Fruit fly (Drosophila melanogaster) whole organism, prepupa: ENCODE results near the gene CG12520.

Experiments
- Blimp-1 ChIP-seq: fragments of 200-800 bp; sonication (Bioruptor generic); optimal IDR thresholded peaks from 3 replicates; lab custom pipeline; 2017; ENCODE audit warnings: missing biosample characterization, missing genetic modification characterization, mild to moderate bottlenecking, moderate library complexity, missing genetic modification reagents
- CG10631 ChIP-seq: fragments of 200-800 bp; sonication (Bioruptor generic); optimal IDR thresholded peaks from 2 replicates; lab custom pipeline; 2016; ENCODE audit warnings: missing biosample characterization, missing genetic modification characterization
- CG10669 ChIP-seq: fragments of 200-800 bp; sonication (Bioruptor generic); optimal IDR thresholded peaks from 3 replicates; lab custom pipeline; 2018; ENCODE audit warnings: missing biosample characterization, mild to moderate bottlenecking, missing genetic modification characterization, moderate library complexity
- CG11294 ChIP-seq: fragments of 200-800 bp; sonication (Bioruptor generic); IDR thresholded peaks from 2 replicates; pipeline ENCODE4 v1.3.6; 2022; ENCODE audit warnings: missing biosample characterization, missing genetic modification characterization
- CG15336 ChIP-seq: fragments of 200-800 bp; sonication (Bioruptor generic); IDR thresholded peaks from 2 replicates; pipeline ENCODE4 v1.3.6; 2022; ENCODE audit warnings: missing biosample characterization, missing genetic modification characterization
- CG1621 ChIP-seq: fragments of 200-800 bp; sonication (Bioruptor generic); optimal IDR thresholded peaks from 3 replicates; lab custom pipeline; 2018; ENCODE audit warnings: missing biosample characterization, mild to moderate bottlenecking, missing genetic modification characterization
- CG16779 ChIP-seq: fragments of 200-800 bp; sonication (Bioruptor generic); optimal IDR thresholded peaks from 3 replicates; lab custom pipeline; 2017; ENCODE audit warnings: missing biosample characterization, mild to moderate bottlenecking, missing genetic modification characterization
- CG3032 ChIP-seq: fragments of 200-800 bp; optimal IDR thresholded peaks from 2 replicates; lab custom pipeline; 2019; ENCODE audit warnings: missing biosample characterization, mild to moderate bottlenecking, missing genetic modification characterization, moderate library complexity
- CG31627 ChIP-seq: fragments of 200-800 bp; sonication (Bioruptor generic); optimal IDR thresholded peaks from 3 replicates; lab custom pipeline; 2016; ENCODE audit warnings: missing biosample characterization, missing genetic modification characterization
- CG32006 ChIP-seq: fragments of 200-800 bp; sonication (Bioruptor generic); optimal IDR thresholded peaks from 3 replicates; lab custom pipeline; 2017; ENCODE audit warnings: missing biosample characterization, mild to moderate bottlenecking, missing genetic modification characterization
- CG4318 ChIP-seq: fragments of 200-800 bp; sonication (Bioruptor generic); optimal IDR thresholded peaks from 3 replicates; lab custom pipeline; 2017; ENCODE audit warnings: missing biosample characterization, mild to moderate bottlenecking, missing genetic modification characterization
- CG6276 ChIP-seq: fragments of 200-800 bp; sonication (Bioruptor generic); optimal IDR thresholded peaks from 2 replicates; lab custom pipeline; 2017; ENCODE audit warnings: missing biosample characterization, mild to moderate bottlenecking, missing genetic modification characterization
- CG6792 ChIP-seq: fragments of 200-800 bp; sonication (Bioruptor generic); optimal IDR thresholded peaks from 3 replicates; lab custom pipeline; 2016; ENCODE audit warnings: missing biosample characterization, missing genetic modification characterization
- CG6808 ChIP-seq: fragments of 200-800 bp; sonication (Bioruptor generic); optimal IDR thresholded peaks from 3 replicates; lab custom pipeline; 2017; ENCODE audit warnings: missing biosample characterization, missing genetic modification characterization, mild to moderate bottlenecking, moderate library complexity, missing genetic modification reagents
- CG6854 ChIP-seq: fragments of 200-800 bp; sonication (Bioruptor generic); optimal IDR thresholded peaks from 2 replicates; lab custom pipeline; 2017; ENCODE audit warnings: missing biosample characterization, mild to moderate bottlenecking, missing genetic modification characterization
- CG7368 ChIP-seq: fragments of 200-800 bp; sonication (Bioruptor generic); optimal IDR thresholded peaks from 3 replicates; lab custom pipeline; 2016; ENCODE audit warnings: missing biosample characterization, missing genetic modification characterization
- CG8119 ChIP-seq: fragments of 200-800 bp; sonication (Bioruptor generic); IDR thresholded peaks from 3 replicates; pipeline ENCODE4 v1.3.6; 2022; ENCODE audit warnings: missing biosample characterization, missing genetic modification characterization
- CG8632 ChIP-seq: fragments of 200-800 bp; sonication (Bioruptor generic); optimal IDR thresholded peaks from 3 replicates; lab custom pipeline; 2016; ENCODE audit warnings: missing biosample characterization, missing genetic modification characterization
- CG9139 ChIP-seq: fragments of 200-800 bp; sonication (Bioruptor generic); optimal IDR thresholded peaks from 3 replicates; lab custom pipeline; 2017; ENCODE audit warnings: missing biosample characterization, mild to moderate bottlenecking, missing genetic modification characterization
- Eip75B ChIP-seq: fragments of 200-800 bp; sonication (Bioruptor generic); optimal IDR thresholded peaks from 3 replicates; lab custom pipeline; 2016; ENCODE audit warnings: missing biosample characterization, missing genetic modification characterization
- Eip78C ChIP-seq: fragments of 200-800 bp; sonication (Bioruptor generic); peaks from one replicate; lab custom pipeline; 2016; ENCODE audit warnings: missing biosample characterization, missing genetic modification characterization
- Eip93F ChIP-seq: fragments of 200-800 bp; sonication (Bioruptor generic); optimal IDR thresholded peaks from 2 replicates; lab custom pipeline; 2016; ENCODE audit warnings: missing biosample characterization, mild to moderate bottlenecking, missing genetic modification characterization
- Ets21C ChIP-seq: fragments of 200-800 bp; sonication (Bioruptor generic); optimal IDR thresholded peaks from 3 replicates; lab custom pipeline; 2016; ENCODE audit warnings: missing biosample characterization, missing genetic modification characterization
- Hr38 ChIP-seq: sonication (Bioruptor generic); optimal IDR thresholded peaks from 2 replicates; lab custom pipeline; 2016; ENCODE audit warnings: missing biosample characterization, missing genetic modification characterization
- Hr4 ChIP-seq: fragments of 200-800 bp; sonication (Bioruptor generic); optimal IDR thresholded peaks from 3 replicates; lab custom pipeline; 2016; ENCODE audit warnings: missing biosample characterization, missing genetic modification characterization
- Lpt ChIP-seq: fragments of 200-800 bp; sonication (Bioruptor generic); optimal IDR thresholded peaks from 3 replicates; lab custom pipeline; 2016; ENCODE audit warnings: missing biosample characterization, missing genetic modification characterization
- Met ChIP-seq: fragments of 200-800 bp; sonication (Bioruptor generic); optimal IDR thresholded peaks from 3 replicates; lab custom pipeline; 2016; ENCODE audit warnings: missing biosample characterization, missing genetic modification characterization
- OdsH ChIP-seq: fragments of 200-800 bp; sonication (Bioruptor generic); optimal IDR thresholded peaks from 3 replicates; lab custom pipeline; 2016; ENCODE audit warnings: missing biosample characterization, missing genetic modification characterization
- Smox ChIP-seq: fragments of 200-800 bp; sonication (Bioruptor generic); optimal IDR thresholded peaks from 3 replicates; lab custom pipeline; 2016; ENCODE audit warnings: missing biosample characterization, missing genetic modification characterization
- Sox102F ChIP-seq: fragments of 200-800 bp; sonication (Bioruptor generic); optimal IDR thresholded peaks from 2 replicates; lab custom pipeline; 2016; ENCODE audit warnings: missing biosample characterization, mild to moderate bottlenecking, missing genetic modification characterization
- acj6 ChIP-seq: fragments of 200-800 bp; sonication (Bioruptor generic); optimal IDR thresholded peaks from 3 replicates; lab custom pipeline; 2016; ENCODE audit warnings: missing biosample characterization, missing genetic modification characterization
- cyc ChIP-seq: fragments of 200-800 bp; sonication (Bioruptor generic); optimal IDR thresholded peaks from 3 replicates; lab custom pipeline; 2016; ENCODE audit warnings: missing biosample characterization, missing genetic modification characterization
- dac ChIP-seq: fragments of 200-800 bp; sonication (Bioruptor generic); optimal IDR thresholded peaks from 2 replicates; lab custom pipeline; 2017; ENCODE audit warnings: missing biosample characterization, mild to moderate bottlenecking, missing genetic modification characterization
- eg ChIP-seq: fragments of 200-800 bp; sonication (Bioruptor generic); IDR thresholded peaks from 3 replicates; pipeline ENCODE4 v1.3.6; 2022; ENCODE audit warnings: missing biosample characterization, missing genetic modification characterization
- esn ChIP-seq: fragments of 200-800 bp; sonication (Bioruptor generic); optimal IDR thresholded peaks from 2 replicates; lab custom pipeline; 2016; ENCODE audit warnings: missing biosample characterization, mild to moderate bottlenecking, missing genetic modification characterization, moderate library complexity
- fd85E ChIP-seq: fragments of 200-800 bp; sonication (Bioruptor generic); optimal IDR thresholded peaks from 3 replicates; lab custom pipeline; 2016; ENCODE audit warnings: missing biosample characterization, missing genetic modification characterization
- fkh ChIP-seq: fragments of 200-800 bp; sonication (Bioruptor generic); optimal IDR thresholded peaks from 3 replicates; lab custom pipeline; 2017; ENCODE audit warnings: missing biosample characterization, mild to moderate bottlenecking, missing genetic modification characterization, moderate library complexity
- lz ChIP-seq: fragments of 200-800 bp; sonication (Bioruptor generic); optimal IDR thresholded peaks from 3 replicates; lab custom pipeline; 2016; ENCODE audit warnings: missing biosample characterization, missing genetic modification characterization
- net ChIP-seq: fragments of 200-800 bp; sonication (Bioruptor generic); optimal IDR thresholded peaks from 3 replicates; lab custom pipeline; 2016; ENCODE audit warnings: missing biosample characterization, missing genetic modification characterization
- pdm3 ChIP-seq: fragments of 200-800 bp; sonication (Bioruptor generic); optimal IDR thresholded peaks from 3 replicates; lab custom pipeline; 2016; ENCODE audit warnings: missing biosample characterization, missing genetic modification characterization
- salr ChIP-seq, 2 experiments: fragments of 200-800 bp; sonication (Bioruptor generic); optimal IDR thresholded peaks; 3 replicates each; lab custom pipeline; 2016 to 2018; ENCODE audit warnings: missing biosample characterization in 2 of 2, missing genetic modification characterization in 2 of 2, mild to moderate bottlenecking in 1 of 2
- ss ChIP-seq, 2 experiments: fragments of 200-800 bp; sonication (Bioruptor generic); optimal IDR thresholded peaks; 2 replicates in 1 of 2; 3 replicates in 1 of 2; lab custom pipeline; 2017 to 2018; ENCODE audit warnings: mild to moderate bottlenecking in 2 of 2, missing biosample characterization in 2 of 2, missing genetic modification characterization in 2 of 2, moderate library complexity in 1 of 2
- svp ChIP-seq: fragments of 200-800 bp; sonication (Bioruptor generic); peaks from one replicate; lab custom pipeline; 2016; ENCODE audit warnings: missing biosample characterization, missing genetic modification characterization
- topi ChIP-seq: fragments of 200-800 bp; sonication (Bioruptor generic); optimal IDR thresholded peaks from 3 replicates; lab custom pipeline; 2016; ENCODE audit warnings: missing biosample characterization, missing genetic modification characterization
- vri ChIP-seq: fragments of 200-800 bp; sonication (Bioruptor generic); optimal IDR thresholded peaks from 3 replicates; lab custom pipeline; 2016; ENCODE audit warnings: missing biosample characterization, mild to moderate bottlenecking, missing genetic modification characterization

Gene CG12520

DNA sequence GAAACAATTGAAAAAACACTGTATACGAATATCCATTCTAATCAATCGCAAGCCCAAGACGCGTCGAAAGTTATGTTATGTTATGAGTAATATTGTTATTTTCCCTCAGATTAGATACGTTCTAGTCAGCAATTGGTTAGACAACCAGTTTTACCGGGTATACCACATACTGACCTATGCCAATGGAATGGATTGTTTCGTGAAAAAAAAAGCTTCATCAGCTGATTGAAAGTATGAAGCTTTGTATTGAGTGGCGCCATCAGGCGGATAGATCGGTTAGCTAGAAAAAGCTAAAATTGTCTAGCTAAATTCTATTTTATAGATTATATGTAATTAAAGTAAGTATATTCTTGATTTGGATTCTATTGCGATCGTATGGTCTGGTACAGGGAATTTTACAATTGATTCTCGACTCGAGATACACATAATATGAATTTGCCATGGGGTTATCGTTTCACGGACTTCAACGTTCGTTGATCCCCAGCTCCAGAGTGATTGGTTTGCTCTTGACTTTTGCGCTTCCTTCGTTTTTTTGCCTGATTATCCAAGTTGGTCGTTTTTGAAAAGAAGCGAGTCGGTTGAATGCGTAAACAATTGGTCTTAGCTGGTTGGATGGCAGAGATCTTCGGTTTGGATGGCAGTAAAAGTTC is at the start of gene CG12520:
Gene CG12520, minus strand, starts transcription at position 159 of the 650 bp plus-strand sequence.
- TF ChIP-seq CG10669 (GFP tag; lab: Kevin White, UChicago): no peak
- no peak for TF ChIP-seq pdm3
- TF ChIP-seq CG6792: no peak
- no peak for TF ChIP-seq CG6854 (GFP tag; lab: Kevin White, UChicago)
- TF ChIP-seq svp (GFP tag; lab: Kevin White, UChicago): peak; percentile 91
- TF ChIP-seq cyc (GFP tag; lab: Kevin White, UChicago): no peak
- TF ChIP-seq eg (GFP tag; lab: Robert Waterston, UW): no peak
- no peak for TF ChIP-seq CG11294 (GFP tag; lab: Robert Waterston, UW)
- no peak for TF ChIP-seq CG8632 (GFP tag; lab: Kevin White, UChicago)
- TF ChIP-seq fd85E (GFP tag; lab: Kevin White, UChicago): no peak
- no peak for TF ChIP-seq Hr4 (GFP tag; lab: Kevin White, UChicago)
- peak; percentile 47 for TF ChIP-seq vri (GFP tag; lab: Kevin White, UChicago)

DNA sequence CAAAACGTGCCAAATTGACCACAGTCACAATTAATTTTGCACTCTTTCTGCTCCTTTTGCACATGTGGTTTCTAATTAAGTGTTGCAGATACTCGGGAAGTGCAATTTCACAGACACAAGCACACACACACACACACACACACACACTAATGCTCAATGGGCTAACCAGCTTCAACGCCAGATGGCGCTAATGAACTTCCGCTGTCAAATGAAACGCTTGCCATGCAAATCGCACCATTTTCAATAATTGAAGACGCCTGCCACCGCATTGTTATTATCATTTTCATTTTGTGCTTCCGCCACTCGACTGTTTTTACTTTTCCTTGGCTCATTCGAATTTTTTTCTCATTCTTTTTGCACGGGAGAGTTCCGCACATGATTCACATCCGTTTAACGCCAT is 46.8 kb upstream of the CG12520 start:
- TF ChIP-seq Hr38 (GFP tag; lab: Kevin White, UChicago) (no peak), ss (GFP tag; optimal IDR thresholded peaks at IDR 0.05; lab: Kevin White, UChicago) (no peak)

DNA sequence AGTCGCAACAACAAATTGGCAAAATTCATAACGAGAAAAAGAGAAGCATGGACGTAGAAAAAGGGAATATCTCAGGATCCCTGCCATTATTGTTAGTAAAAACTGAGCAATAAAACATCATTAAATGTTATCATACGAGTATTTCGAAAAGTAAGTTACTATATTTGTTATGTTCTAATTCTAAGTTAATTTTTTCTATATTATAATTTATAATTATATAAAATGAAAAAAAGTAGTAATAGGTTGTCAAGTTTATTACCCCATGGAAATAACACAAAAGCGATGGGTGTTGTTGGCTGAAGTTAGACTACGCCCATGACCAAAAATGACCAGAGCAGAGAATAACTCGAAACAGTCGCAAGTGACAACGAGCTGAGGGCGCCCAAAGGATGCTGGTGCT is 12.9 kb upstream of the CG12520 start:
- no peak; the same call in 1 of the 2 replicates for TF ChIP-seq CG11294 (GFP tag; lab: Robert Waterston, UW)
- TF ChIP-seq dac (GFP tag; lab: Kevin White, UChicago): no peak
- peak; percentile 54 for TF ChIP-seq Sox102F (GFP tag; lab: Kevin White, UChicago)
- TF ChIP-seq CG10631 (GFP tag; lab: Kevin White, UChicago): peak; percentile 78
- TF ChIP-seq esn: peak; percentile 80
- peak; percentile 50 for TF ChIP-seq lz (GFP tag; lab: Kevin White, UChicago)
- TF ChIP-seq CG8119 (GFP tag; lab: Robert Waterston, UW): peak; percentile 71
- TF ChIP-seq CG8632 (GFP tag; lab: Kevin White, UChicago): peak; percentile 87
- TF ChIP-seq CG32006 (GFP tag; lab: Kevin White, UChicago): peak; percentile 61
- peak; percentile 77 for TF ChIP-seq acj6 (GFP tag; lab: Kevin White, UChicago)
- peak; percentile 24 to 27 for TF ChIP-seq salr (GFP tag; optimal IDR thresholded peaks at IDR 0.05; lab: Kevin White, UChicago)
- peak; percentile 56; the same call in 1 of the 2 replicates for TF ChIP-seq CG15336 (GFP tag; lab: Robert Waterston, UW)
- TF ChIP-seq CG6808 (GFP tag; lab: Kevin White, UChicago): no peak
- TF ChIP-seq topi (GFP tag; lab: Kevin White, UChicago): peak; percentile 8
- peak; percentile 32 for TF ChIP-seq net (GFP tag; lab: Kevin White, UChicago)
- no peak for TF ChIP-seq Met (GFP tag; lab: Kevin White, UChicago)
- peak; percentile 72 for TF ChIP-seq CG6792
- TF ChIP-seq CG16779 (tag; lab: Kevin White, UChicago): peak; percentile 70
- TF ChIP-seq Hr38 (GFP tag; lab: Kevin White, UChicago): no peak
- peak; percentile 90 for TF ChIP-seq CG3032 (tag; lab: Kevin White, UChicago)
- TF ChIP-seq fkh (GFP tag; lab: Kevin White, UChicago): no peak
- TF ChIP-seq Smox: peak; percentile 47
- TF ChIP-seq pdm3: peak; percentile 41
- TF ChIP-seq Hr4 (GFP tag; lab: Kevin White, UChicago): peak; percentile 2
- TF ChIP-seq eg (GFP tag; lab: Robert Waterston, UW): peak; percentile 17; the same call in 1 of the 3 replicates
- no peak for TF ChIP-seq Eip93F (GFP tag; lab: Kevin White, UChicago)
- TF ChIP-seq CG6854 (GFP tag; lab: Kevin White, UChicago): no peak
- TF ChIP-seq Ets21C (GFP tag; lab: Kevin White, UChicago): peak; percentile 25
- no peak for TF ChIP-seq Lpt (GFP tag; lab: Kevin White, UChicago)
- TF ChIP-seq fd85E (GFP tag; lab: Kevin White, UChicago): no peak
- peak; percentile 73 for TF ChIP-seq Eip78C (GFP tag; lab: Kevin White, UChicago)
- peak; percentile 56 for TF ChIP-seq svp (GFP tag; lab: Kevin White, UChicago)
- peak; percentile 72 for TF ChIP-seq OdsH
- peak; percentile 44 for TF ChIP-seq CG31627 (GFP tag; lab: Kevin White, UChicago)
- no peak for TF ChIP-seq CG6276
- TF ChIP-seq ss (GFP tag; optimal IDR thresholded peaks at IDR 0.05; lab: Kevin White, UChicago): peak; percentile 6 to 12
- TF ChIP-seq CG1621 (tag; lab: Kevin White, UChicago): no peak
- TF ChIP-seq CG4318 (GFP tag; lab: Kevin White, UChicago): peak; percentile 10
- peak; percentile 38 for TF ChIP-seq Eip75B
- TF ChIP-seq Blimp-1: no peak
- TF ChIP-seq CG9139 (GFP tag; lab: Kevin White, UChicago): no peak
- TF ChIP-seq CG7368: no peak
